Fruit fly (Drosophila melanogaster) whole organism, embryonic: ENCODE data around the gene Inx7.

Experiments
- Awh ChIP-seq: fragments of 200-800 bp; sonication (Bioruptor generic); IDR thresholded peaks from 2 replicates; pipeline ENCODE4, ENCODE4 v1.3.6; 2022; ENCODE audit warnings: missing biosample characterization, missing genetic modification characterization
- CG10321 ChIP-seq: fragments of 200-800 bp; sonication (Bioruptor generic); IDR thresholded peaks from 2 replicates; pipeline ENCODE4 v1.3.6; 2022; ENCODE audit warnings: missing biosample characterization, missing genetic modification characterization
- CG11247 ChIP-seq: fragments of 200-800 bp; sonication (Bioruptor generic); IDR thresholded peaks from 2 replicates; pipeline ENCODE4 v1.3.6; 2022; ENCODE audit warnings: missing biosample characterization, missing genetic modification characterization
- CG17361 ChIP-seq: fragments of 200-800 bp; sonication (Bioruptor generic); IDR thresholded peaks from 3 replicates; pipeline ENCODE4 v1.3.6; 2022; ENCODE audit warnings: missing biosample characterization, missing genetic modification characterization
- CG1832 ChIP-seq: fragments of 200-800 bp; sonication (Bioruptor generic); optimal IDR thresholded peaks from 2 replicates; lab custom pipeline; 2017; ENCODE audit warnings: missing biosample characterization, mild to moderate bottlenecking, missing genetic modification characterization, inconsistent platforms
- CG34422 ChIP-seq: fragments of 200-800 bp; sonication (Bioruptor generic); IDR thresholded peaks from 3 replicates; pipeline ENCODE4 v1.3.6; 2022; ENCODE audit warnings: missing biosample characterization, missing genetic modification characterization
- CG4328 ChIP-seq: fragments of 200-800 bp; sonication (Bioruptor generic); optimal IDR thresholded peaks from 3 replicates; lab custom pipeline; 2017; ENCODE audit warnings: missing biosample characterization, missing genetic modification reagents, missing genetic modification characterization
- CG6683 ChIP-seq: fragments of 200-800 bp; sonication (Bioruptor generic); optimal IDR thresholded peaks from 2 replicates; lab custom pipeline; 2017; ENCODE audit warnings: missing biosample characterization, mild to moderate bottlenecking, missing genetic modification characterization, missing genetic modification reagents
- CG8388 ChIP-seq: fragments of 200-800 bp; sonication (Bioruptor generic); optimal IDR thresholded peaks from 2 replicates; lab custom pipeline; 2019; ENCODE audit warnings: missing biosample characterization, mild to moderate bottlenecking, missing genetic modification characterization, moderate library complexity
- CG9932 ChIP-seq: fragments of 200-800 bp; sonication (Bioruptor generic); IDR thresholded peaks from 2 replicates; pipeline ENCODE4 v1.3.6; 2022; ENCODE audit warnings: missing biosample characterization, missing genetic modification characterization
- CrebB ChIP-seq: fragments of 200-800 bp; sonication (Bioruptor generic); optimal IDR thresholded peaks from 3 replicates; lab custom pipeline; 2018; ENCODE audit warnings: missing biosample characterization, mild to moderate bottlenecking, missing genetic modification characterization
- Fer2 ChIP-seq: fragments of 200-800 bp; sonication (Bioruptor generic); optimal IDR thresholded peaks from 2 replicates; lab custom pipeline; 2018; ENCODE audit warnings: missing biosample characterization, mild to moderate bottlenecking, missing genetic modification characterization, moderate library complexity
- H2.0 ChIP-seq: fragments of 200-800 bp; sonication (Bioruptor generic); IDR thresholded peaks from 2 replicates; pipeline ENCODE4 v1.3.6; 2022; ENCODE audit warnings: missing biosample characterization, missing genetic modification characterization
- Nf-YC ChIP-seq: fragments of 200-800 bp; optimal IDR thresholded peaks from 3 replicates; lab custom pipeline; 2019; ENCODE audit warnings: missing biosample characterization, mild to moderate bottlenecking, missing genetic modification characterization, moderate library complexity
- Pdp1 ChIP-seq, 2 experiments: fragments of 200-800 bp; sonication (Bioruptor generic); optimal IDR thresholded peaks; 3 replicates each; lab custom pipeline; 2016; ENCODE audit warnings: missing biosample characterization in 2 of 2, missing genetic modification characterization in 2 of 2, mild to moderate bottlenecking in 1 of 2, moderate library complexity in 1 of 2
- Ravus ChIP-seq: fragments of 200-800 bp; sonication (Bioruptor generic); IDR thresholded peaks from 2 replicates; pipeline ENCODE4 v1.3.6; 2022; ENCODE audit warnings: missing biosample characterization, missing genetic modification characterization
- TFAM ChIP-seq: fragments of 200-800 bp; sonication (Bioruptor generic); optimal IDR thresholded peaks from 2 replicates; lab custom pipeline; 2017; ENCODE audit warnings: missing biosample characterization, missing genetic modification characterization, inconsistent platforms
- Xrp1 ChIP-seq: fragments of 200-800 bp; sonication (Bioruptor generic); IDR thresholded peaks from 2 replicates; pipeline ENCODE4 v1.3.6; 2022; ENCODE audit warnings: missing biosample characterization, missing genetic modification characterization
- amos ChIP-seq: fragments of 200-800 bp; sonication (Bioruptor generic); IDR thresholded peaks from 2 replicates; pipeline ENCODE4 v1.3.6; 2022; ENCODE audit warnings: missing biosample characterization, missing genetic modification characterization; ENCODE audit not compliant: partially characterized antibody
- bcd ChIP-seq: fragments of 200-800 bp; sonication (Bioruptor generic); optimal IDR thresholded peaks from 2 replicates; lab custom pipeline; 2017; ENCODE audit warnings: missing biosample characterization, mild to moderate bottlenecking, missing genetic modification characterization
- chm ChIP-seq: fragments of 200-800 bp; sonication (Bioruptor generic); IDR thresholded peaks from 2 replicates; pipeline ENCODE4 v1.3.6; 2022; ENCODE audit warnings: missing biosample characterization, missing genetic modification characterization
- chn ChIP-seq: fragments of 200-800 bp; sonication (Bioruptor generic); optimal IDR thresholded peaks from 2 replicates; lab custom pipeline; 2016; ENCODE audit warnings: missing biosample characterization, missing genetic modification characterization
- disco-r ChIP-seq: fragments of 200-800 bp; sonication (Bioruptor generic); optimal IDR thresholded peaks from 2 replicates; lab custom pipeline; 2016; ENCODE audit warnings: missing biosample characterization, missing genetic modification characterization
- dmrt99B ChIP-seq: fragments of 200-800 bp; sonication (Bioruptor generic); optimal IDR thresholded peaks from 2 replicates; lab custom pipeline; 2018; ENCODE audit warnings: missing biosample characterization, mild to moderate bottlenecking, missing genetic modification characterization, moderate library complexity
- dpn ChIP-seq, 2 experiments: fragments of 200-800 bp; sonication (Bioruptor generic); optimal IDR thresholded peaks; 3 replicates each; lab custom pipeline; 2016; ENCODE audit warnings: missing biosample characterization in 2 of 2, missing genetic modification characterization in 2 of 2
- fd102C ChIP-seq: fragments of 200-800 bp; sonication (Bioruptor generic); optimal IDR thresholded peaks from 2 replicates; lab custom pipeline; 2018; ENCODE audit warnings: missing biosample characterization, mild to moderate bottlenecking, missing genetic modification characterization, moderate library complexity
- ftz-f1 ChIP-seq: fragments of 200-800 bp; sonication (Bioruptor generic); optimal IDR thresholded peaks from 2 replicates; lab custom pipeline; 2016; ENCODE audit warnings: missing biosample characterization, missing genetic modification characterization
- gcm2 ChIP-seq: fragments of 200-800 bp; sonication (Bioruptor generic); optimal IDR thresholded peaks from 2 replicates; lab custom pipeline; 2016; ENCODE audit warnings: missing biosample characterization, missing genetic modification characterization
- gt ChIP-seq: fragments of 200-800 bp; sonication (Bioruptor generic); IDR thresholded peaks from 2 replicates; pipeline ENCODE4 v1.3.6; 2022; ENCODE audit warnings: missing biosample characterization, missing genetic modification characterization
- ham ChIP-seq: fragments of 200-800 bp; sonication (Bioruptor generic); IDR thresholded peaks from 2 replicates; pipeline ENCODE4 v1.3.6; 2022; ENCODE audit warnings: missing biosample characterization, missing genetic modification characterization
- ind ChIP-seq: fragments of 200-800 bp; sonication (Bioruptor generic); optimal IDR thresholded peaks from 3 replicates; lab custom pipeline; 2016; ENCODE audit warnings: missing biosample characterization, missing genetic modification characterization
- insv ChIP-seq, 2 experiments: fragments of 200-800 bp; sonication (Bioruptor generic); optimal IDR thresholded peaks; 3 replicates each; lab custom pipeline; 2016 to 2018; ENCODE audit warnings: missing biosample characterization in 2 of 2, missing genetic modification characterization in 2 of 2
- ken ChIP-seq: fragments of 200-800 bp; sonication (Bioruptor generic); IDR thresholded peaks from 3 replicates; pipeline ENCODE4 v1.3.6; 2022; ENCODE audit warnings: missing biosample characterization, missing genetic modification characterization
- knrl ChIP-seq: fragments of 200-800 bp; sonication (Bioruptor generic); IDR thresholded peaks from 3 replicates; pipeline ENCODE4 v1.3.6; 2022; ENCODE audit warnings: missing biosample characterization, missing genetic modification characterization; ENCODE audit not compliant: partially characterized antibody
- nau ChIP-seq: fragments of 200-800 bp; sonication (Bioruptor generic); optimal IDR thresholded peaks from 3 replicates; lab custom pipeline; 2017; ENCODE audit warnings: missing biosample characterization, mild to moderate bottlenecking, missing genetic modification characterization, missing genetic modification reagents
- onecut ChIP-seq: fragments of 200-800 bp; sonication (Bioruptor generic); IDR thresholded peaks from 2 replicates; pipeline ENCODE4 v1.3.6; 2022; ENCODE audit warnings: missing biosample characterization, missing genetic modification characterization
- pb ChIP-seq: fragments of 200-800 bp; sonication (Bioruptor generic); optimal IDR thresholded peaks from 3 replicates; lab custom pipeline; 2016; ENCODE audit warnings: missing biosample characterization, missing genetic modification characterization
- pros ChIP-seq: fragments of 200-800 bp; sonication (Bioruptor generic); optimal IDR thresholded peaks from 3 replicates; lab custom pipeline; 2019; ENCODE audit warnings: missing biosample characterization, mild to moderate bottlenecking, missing genetic modification characterization, moderate library complexity
- psq ChIP-seq: fragments of 200-800 bp; sonication (Bioruptor generic); optimal IDR thresholded peaks from 2 replicates; lab custom pipeline; 2017; ENCODE audit warnings: missing biosample characterization, missing genetic modification characterization
- ro ChIP-seq: fragments of 200-800 bp; sonication (Bioruptor generic); IDR thresholded peaks from 2 replicates; pipeline ENCODE4 v1.3.6; 2022; ENCODE audit warnings: missing biosample characterization, missing genetic modification characterization
- schlank ChIP-seq: fragments of 200-800 bp; sonication (Bioruptor generic); optimal IDR thresholded peaks from 2 replicates; lab custom pipeline; 2018; ENCODE audit warnings: missing biosample characterization, mild to moderate bottlenecking, missing genetic modification characterization
- sim ChIP-seq: fragments of 200-800 bp; sonication (Bioruptor generic); IDR thresholded peaks from 2 replicates; pipeline ENCODE4 v1.3.6; 2022; ENCODE audit warnings: missing biosample characterization, missing genetic modification characterization
- sqz ChIP-seq: fragments of 200-800 bp; sonication (Bioruptor generic); optimal IDR thresholded peaks from 3 replicates; lab custom pipeline; 2018; ENCODE audit warnings: missing biosample characterization, mild to moderate bottlenecking, missing genetic modification characterization
- tap ChIP-seq: fragments of 200-800 bp; optimal IDR thresholded peaks from 3 replicates; lab custom pipeline; 2019; ENCODE audit warnings: missing biosample characterization, mild to moderate bottlenecking, missing genetic modification characterization, moderate library complexity
- tll ChIP-seq, 2 experiments: fragments of 200-800 bp in 1 of 2; fragments of >200 bp in 1 of 2; sonication (Bioruptor generic) in 1 of 2; optimal IDR thresholded peaks; 2 replicates each; lab custom pipeline; 2017 to 2019; ENCODE audit warnings: missing biosample characterization in 2 of 2, missing genetic modification characterization in 2 of 2, mild to moderate bottlenecking in 1 of 2, moderate library complexity in 1 of 2
- unc-4 ChIP-seq: fragments of 200-800 bp; sonication (Bioruptor generic); IDR thresholded peaks from 2 replicates; pipeline ENCODE4 v1.3.6; 2022; ENCODE audit warnings: missing biosample characterization, missing genetic modification characterization; ENCODE audit not compliant: partially characterized antibody
- wor ChIP-seq: fragments of 200-800 bp; sonication (Bioruptor generic); IDR thresholded peaks from 2 replicates; pipeline ENCODE4 v1.3.6; 2022; ENCODE audit warnings: missing biosample characterization, missing genetic modification characterization

Inx7 gene

dm6 chrX:6987091-6987490 is 6.3 kb downstream of the Inx7 start (continued):
- TF ChIP-seq chn (GFP tag; lab: Kevin White, UChicago): no peak
- no peak for TF ChIP-seq onecut (GFP tag; lab: Robert Waterston, UW)
- TF ChIP-seq wor (GFP tag; lab: Robert Waterston, UW): no peak
- no peak for TF ChIP-seq fd102C (GFP tag; lab: Kevin White, UChicago)
- TF ChIP-seq, all 482 proteins: peak for 7

dm6 chrX:6985980-6986827 is 7.2 kb downstream of the Inx7 start, which contains the start of gene bou:
TSS of gene bou (plus strand) at chrX:6986486.
- peak; percentile 21 for TF ChIP-seq sqz (GFP tag; lab: Kevin White, UChicago)
- no peak for TF ChIP-seq CG6683 (GFP tag; lab: Kevin White, UChicago)
- TF ChIP-seq chn (GFP tag; lab: Kevin White, UChicago): no peak
- no peak for TF ChIP-seq ham (GFP tag; lab: Robert Waterston, UW)
- no peak for TF ChIP-seq H2.0
- no peak for TF ChIP-seq Xrp1 (GFP tag; lab: Robert Waterston, UW)
- no peak for TF ChIP-seq unc-4 (GFP tag; lab: Robert Waterston, UW)
- no peak for TF ChIP-seq dmrt99B (tag; lab: Kevin White, UChicago)
- TF ChIP-seq schlank (tag; lab: Kevin White, UChicago): no peak
- TF ChIP-seq Nf-YC (tag; lab: Kevin White, UChicago): no peak
- TF ChIP-seq tll (GFP tag; optimal IDR thresholded peaks at IDR 0.05; lab: Kevin White, UChicago): peak in 1 of 2 experiments; percentile 57
- no peak for TF ChIP-seq amos (GFP tag; lab: Robert Waterston, UW)
- no peak for TF ChIP-seq wor (GFP tag; lab: Robert Waterston, UW)
- no peak for TF ChIP-seq bcd (GFP tag; lab: Kevin White, UChicago)
- no peak for TF ChIP-seq psq
- no peak for TF ChIP-seq gcm2 (GFP tag; lab: Kevin White, UChicago)
- no peak for TF ChIP-seq Fer2 (tag; lab: Kevin White, UChicago)
- no peak for TF ChIP-seq ind
- no peak for TF ChIP-seq CrebB (tag; lab: Kevin White, UChicago)
- TF ChIP-seq Pdp1 (GFP tag; optimal IDR thresholded peaks at IDR 0.05; lab: Kevin White, UChicago): peak in 1 of 2 experiments; percentile 72
- no peak for TF ChIP-seq CG4328 (GFP tag; lab: Kevin White, UChicago)
- no peak for TF ChIP-seq Ravus (GFP tag; lab: Robert Waterston, UW)
- peak; percentile 19; the same call in 1 of the 2 replicates for TF ChIP-seq chm
- no peak for TF ChIP-seq ftz-f1 (GFP tag; lab: Kevin White, UChicago)
- no peak for TF ChIP-seq CG17361 (GFP tag; lab: Robert Waterston, UW)
- no peak for TF ChIP-seq nau (GFP tag; lab: Kevin White, UChicago)
- no peak for TF ChIP-seq tap
- TF ChIP-seq CG8388 (GFP tag; lab: Kevin White, UChicago): no peak
- no peak for TF ChIP-seq TFAM (GFP tag; lab: Kevin White, UChicago)
- no peak for TF ChIP-seq ken (GFP tag; lab: Robert Waterston, UW)
- TF ChIP-seq CG10321: no peak
- TF ChIP-seq disco-r (GFP tag; lab: Kevin White, UChicago): no peak
- no peak for TF ChIP-seq insv (GFP tag; optimal IDR thresholded peaks at IDR 0.05; lab: Kevin White, UChicago)
- no peak for TF ChIP-seq gt (GFP tag; lab: Robert Waterston, UW)
- no peak for TF ChIP-seq knrl (GFP tag; lab: Robert Waterston, UW)
- TF ChIP-seq pros: no peak
- TF ChIP-seq sim (GFP tag; lab: Robert Waterston, UW): no peak
- no peak for TF ChIP-seq CG11247 (GFP tag; lab: Robert Waterston, UW)
- no peak for TF ChIP-seq CG9932 (GFP tag; lab: Robert Waterston, UW)
- no peak for TF ChIP-seq Awh (GFP tag; lab: Robert Waterston, UW)
- 0 out of 3 replicates have a peak, but pooled peaks have one; percentile 7 for TF ChIP-seq CG34422 (GFP tag; lab: Robert Waterston, UW)
- TF ChIP-seq pb (GFP tag; lab: Kevin White, UChicago): no peak
- TF ChIP-seq dpn (GFP tag; optimal IDR thresholded peaks at IDR 0.05; lab: Kevin White, UChicago): no peak
- TF ChIP-seq CG1832 (GFP tag; lab: Kevin White, UChicago): no peak
- no peak for TF ChIP-seq ro (GFP tag; lab: Robert Waterston, UW)
